Worm (Caenorhabditis elegans): ENCODE measurements around the gene F38A6.5.

The F38A6.5 gene

DNA sequence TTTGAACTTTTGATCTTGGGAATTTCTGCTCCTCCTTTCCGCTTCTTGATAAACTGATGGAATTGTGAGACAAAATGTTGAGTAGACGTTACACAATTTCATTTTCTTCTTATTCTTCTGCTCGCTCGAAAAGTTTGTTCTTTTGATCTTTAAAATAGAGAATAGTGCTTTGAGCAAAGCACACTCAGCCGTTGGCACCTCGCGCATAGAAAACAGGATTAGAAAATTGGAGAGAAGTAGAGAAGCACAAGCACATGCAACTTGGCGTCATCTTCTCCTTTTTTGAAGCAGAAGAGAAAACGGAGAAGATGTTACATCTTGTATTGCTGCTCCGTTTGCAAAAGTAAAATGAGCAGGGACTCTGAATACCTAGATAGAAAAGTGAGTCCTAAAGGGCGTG lies 8.6 kb upstream of the F38A6.5 start (continued):
- no peak for TF ChIP-seq C04F5.9 (tag; optimal IDR thresholded peaks at IDR 0.05)
- TF ChIP-seq elt-3 (tag; optimal IDR thresholded peaks at IDR 0.05) = no peak
- no peak for TF ChIP-seq pqm-1 (tag; optimal IDR thresholded peaks at IDR 0.05)
- no peak for TF ChIP-seq pax-3 (tag; optimal IDR thresholded peaks at IDR 0.05)
- TF ChIP-seq hlh-17 (GFP tag; optimal IDR thresholded peaks at IDR 0.05; ENCODE audit: borderline replicate concordance) = no peak
- peak in 1 of 2 experiments; percentile 28 for TF ChIP-seq efl-1 (optimal IDR thresholded peaks at IDR 0.05)
- peak in 1 of 2 experiments; percentile 9 for TF ChIP-seq efl-1 (GFP tag; optimal IDR thresholded peaks at IDR 0.05 in 1 of 2)
- peak; percentile 30 for TF ChIP-seq ama-1 (optimal IDR thresholded peaks at IDR 0.05)
- peak; percentile 88 for TF ChIP-seq zag-1 (tag; optimal IDR thresholded peaks at IDR 0.05)
- peak; percentile 80 for TF ChIP-seq nhr-47 (tag; optimal IDR thresholded peaks at IDR 0.05)
- TF ChIP-seq zip-4 (GFP tag; optimal IDR thresholded peaks at IDR 0.05) = no peak
- TF ChIP-seq mab-9 (GFP tag; IDR thresholded peaks at IDR 0.05) = no peak; the same call in 1 of the 2 replicates
- TF ChIP-seq pag-3 (tag; optimal IDR thresholded peaks at IDR 0.05; ENCODE audit: borderline replicate concordance, insufficient read depth) = no peak
- no peak for TF ChIP-seq unc-62 (GFP tag; optimal IDR thresholded peaks at IDR 0.05)
- peak; percentile 91 for TF ChIP-seq nhr-71 (tag; optimal IDR thresholded peaks at IDR 0.05)
- no peak for TF ChIP-seq blmp-1 (tag; optimal IDR thresholded peaks at IDR 0.05)
- no peak for TF ChIP-seq lin-39 (tag; optimal IDR thresholded peaks at IDR 0.05)
- TF ChIP-seq ztf-4 (tag; optimal IDR thresholded peaks at IDR 0.05) = peak; percentile 26
- TF ChIP-seq tlp-1 (tag; optimal IDR thresholded peaks at IDR 0.05) = no peak
- TF ChIP-seq vab-15 (tag; optimal IDR thresholded peaks at IDR 0.05) = no peak
- no peak for TF ChIP-seq fos-1 (tag; optimal IDR thresholded peaks at IDR 0.05)
- TF ChIP-seq ets-5 (GFP tag; IDR thresholded peaks at IDR 0.05) = no peak
- TF ChIP-seq dsc-1 (tag; optimal IDR thresholded peaks at IDR 0.05) = peak; percentile 57
- TF ChIP-seq lin-15B (tag; optimal IDR thresholded peaks at IDR 0.05) = no peak
- no peak for TF ChIP-seq nhr-85 (tag)
- no peak for TF ChIP-seq nhr-90 (tag; optimal IDR thresholded peaks at IDR 0.05; ENCODE audit: poor library complexity)
- peak; percentile 65 for TF ChIP-seq snu-23 (GFP tag; optimal IDR thresholded peaks at IDR 0.05)
- peak; percentile 60 to 67 for TF ChIP-seq lsy-2 (tag; optimal IDR thresholded peaks at IDR 0.05)
- no peak for TF ChIP-seq ceh-90 (tag; optimal IDR thresholded peaks at IDR 0.05)
- no peak for TF ChIP-seq alr-1 (tag; optimal IDR thresholded peaks at IDR 0.05; ENCODE audit: borderline replicate concordance)
- TF ChIP-seq mdl-1 (tag; optimal IDR thresholded peaks at IDR 0.05) = peak in 1 of 2 experiments; percentile 47
- no peak for TF ChIP-seq unc-98 (GFP tag; IDR thresholded peaks at IDR 0.05)
- TF ChIP-seq nhr-19 (GFP tag; conservative IDR thresholded peaks at IDR 0.05) = peak; percentile 83
- peak; percentile 56 for TF ChIP-seq egl-13 (tag; optimal IDR thresholded peaks at IDR 0.05)
- no peak for TF ChIP-seq jun-1 (tag; optimal IDR thresholded peaks at IDR 0.05)
- TF ChIP-seq nhr-84 (tag; optimal IDR thresholded peaks at IDR 0.05) = no peak
- TF ChIP-seq nhr-237 (tag; optimal IDR thresholded peaks at IDR 0.05) = no peak
- TF ChIP-seq hpl-2 (GFP tag; optimal IDR thresholded peaks at IDR 0.05) = no peak
- TF ChIP-seq lin-13 (GFP tag; optimal IDR thresholded peaks at IDR 0.05) = no peak
- no peak for TF ChIP-seq ztf-11 (tag; optimal IDR thresholded peaks at IDR 0.05)

DNA sequence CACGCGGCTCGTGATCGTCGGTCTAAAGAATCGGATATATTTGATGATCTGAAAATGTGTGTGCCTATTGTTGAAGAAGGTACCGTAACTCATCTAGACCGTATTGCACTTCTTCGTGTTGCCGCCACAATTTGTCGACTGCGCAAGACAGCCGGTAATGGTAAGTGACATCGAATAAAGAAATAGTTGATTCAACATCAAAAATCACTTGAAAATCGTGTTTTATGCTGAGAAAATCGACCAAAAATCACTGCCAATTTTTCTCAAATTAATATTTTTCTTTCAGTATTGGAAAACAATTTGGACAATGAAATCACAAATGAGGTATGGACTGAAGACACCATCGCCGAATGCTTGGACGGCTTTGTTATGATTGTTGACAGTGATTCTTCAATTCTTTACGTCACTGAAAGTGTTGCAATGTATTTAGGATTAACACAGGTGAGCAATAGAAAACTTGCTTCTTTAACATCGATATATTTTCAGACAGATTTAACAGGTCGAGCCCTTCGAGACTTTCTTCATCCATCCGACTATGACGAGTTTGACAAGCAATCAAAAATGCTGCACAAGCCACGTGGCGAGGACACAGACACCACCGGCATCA lies 7.9 kb upstream of the F38A6.5 start:
- no peak for TF ChIP-seq efl-1 (optimal IDR thresholded peaks at IDR 0.05)
- peak in 1 of 2 experiments; percentile 54 for TF ChIP-seq efl-1 (GFP tag; optimal IDR thresholded peaks at IDR 0.05 in 1 of 2)
- peak; percentile 27 for TF ChIP-seq unc-62 (GFP tag; optimal IDR thresholded peaks at IDR 0.05)
- no peak for TF ChIP-seq fkh-4 (tag; optimal IDR thresholded peaks at IDR 0.05; ENCODE audit: borderline replicate concordance)

Measured in whole organism, L1 larva.